Fruit fly (Drosophila melanogaster) whole organism, pupa: Measurements from ENCODE around the gene spg.

Experiments used
- CG10348 ChIP-seq: fragments of 200-800 bp; sonication (Bioruptor generic); IDR thresholded peaks from 2 replicates; pipeline ENCODE4 v1.3.6; 2022; ENCODE audit warnings: missing biosample characterization, missing genetic modification characterization
- CG12605 ChIP-seq: fragments of 200-800 bp; sonication (Bioruptor generic); IDR thresholded peaks from 2 replicates; pipeline ENCODE4 v1.3.6; 2022; ENCODE audit warnings: missing biosample characterization, missing genetic modification characterization
- CG13204 ChIP-seq: fragments of 200-800 bp; sonication (Bioruptor generic); optimal IDR thresholded peaks from 2 replicates; lab custom pipeline; 2018; ENCODE audit warnings: missing biosample characterization, mild to moderate bottlenecking, missing genetic modification characterization, moderate library complexity
- CG14655 ChIP-seq: fragments of 200-800 bp; sonication (Bioruptor generic); optimal IDR thresholded peaks from 3 replicates; lab custom pipeline; 2017; ENCODE audit warnings: mild to moderate bottlenecking, missing biosample characterization, missing genetic modification reagents, missing genetic modification characterization
- CG15710 ChIP-seq: fragments of 200-800 bp; sonication (Bioruptor generic); optimal IDR thresholded peaks from 2 replicates; lab custom pipeline; 2018; ENCODE audit warnings: missing biosample characterization, mild to moderate bottlenecking, missing genetic modification characterization, moderate library complexity
- CG17806 ChIP-seq: fragments of 200-800 bp; sonication (Bioruptor generic); optimal IDR thresholded peaks from 2 replicates; lab custom pipeline; 2018; ENCODE audit warnings: missing biosample characterization, mild to moderate bottlenecking, missing genetic modification characterization, moderate library complexity
- CG32121 ChIP-seq: fragments of 200-800 bp; sonication (Bioruptor generic); IDR thresholded peaks from 2 replicates; pipeline ENCODE4 v1.3.6; 2022; ENCODE audit warnings: missing biosample characterization, missing genetic modification characterization
- CG34367 ChIP-seq: fragments of 200-800 bp; sonication (Bioruptor generic); optimal IDR thresholded peaks from 2 replicates; lab custom pipeline; 2018; ENCODE audit warnings: missing biosample characterization, mild to moderate bottlenecking, missing genetic modification characterization
- CG4496 ChIP-seq: fragments of 200-800 bp; sonication (Bioruptor generic); IDR thresholded peaks from 3 replicates; pipeline ENCODE4 v1.3.6; 2022; ENCODE audit warnings: missing biosample characterization, missing genetic modification characterization
- CG8159 ChIP-seq: fragments of 200-800 bp; sonication (Bioruptor generic); optimal IDR thresholded peaks from 3 replicates; lab custom pipeline; 2018; ENCODE audit warnings: missing biosample characterization, mild to moderate bottlenecking, missing genetic modification characterization, moderate library complexity
- CG8301 ChIP-seq: fragments of 200-800 bp; sonication (Bioruptor generic); optimal IDR thresholded peaks from 2 replicates; lab custom pipeline; 2018; ENCODE audit warnings: missing biosample characterization, mild to moderate bottlenecking, missing genetic modification characterization
- CG9948 ChIP-seq: fragments of 200-800 bp; sonication (Bioruptor generic); optimal IDR thresholded peaks from 2 replicates; lab custom pipeline; 2018; ENCODE audit warnings: missing biosample characterization, mild to moderate bottlenecking, missing genetic modification characterization, moderate library complexity
- D1 ChIP-seq: fragments of 200-800 bp; sonication (Bioruptor generic); optimal IDR thresholded peaks from 2 replicates; lab custom pipeline; 2018; ENCODE audit warnings: missing biosample characterization, mild to moderate bottlenecking, missing genetic modification characterization, moderate library complexity
- EcR ChIP-seq: fragments of 200-800 bp; sonication (Bioruptor generic); optimal IDR thresholded peaks from 3 replicates; lab custom pipeline; 2019; ENCODE audit warnings: missing biosample characterization, missing genetic modification characterization, mild to moderate bottlenecking, moderate library complexity, missing genetic modification reagents
- Ets98B ChIP-seq: fragments of 200-800 bp; sonication (Bioruptor generic); IDR thresholded peaks from 2 replicates; pipeline ENCODE4 v1.3.6; 2022; ENCODE audit warnings: missing biosample characterization, missing genetic modification characterization
- Pif1A ChIP-seq: fragments of 200-800 bp; sonication (Bioruptor generic); optimal IDR thresholded peaks from 3 replicates; lab custom pipeline; 2016; ENCODE audit warnings: missing biosample characterization, missing genetic modification characterization
- Pif1B ChIP-seq: fragments of 200-800 bp; sonication (Bioruptor generic); optimal IDR thresholded peaks from 3 replicates; lab custom pipeline; 2016; ENCODE audit warnings: missing biosample characterization, missing genetic modification characterization
- Snoo ChIP-seq: fragments of 200-800 bp; sonication (Bioruptor generic); optimal IDR thresholded peaks from 3 replicates; lab custom pipeline; 2017; ENCODE audit warnings: missing biosample characterization, mild to moderate bottlenecking, missing genetic modification characterization, inconsistent platforms
- fd96Ca ChIP-seq: fragments of 200-800 bp; sonication (Bioruptor generic); IDR thresholded peaks from 3 replicates; pipeline ENCODE4 v1.3.6; 2022; ENCODE audit warnings: missing biosample characterization, missing genetic modification characterization
- gl ChIP-seq: fragments of 200-800 bp; sonication (Bioruptor generic); optimal IDR thresholded peaks from 2 replicates; lab custom pipeline; 2018; ENCODE audit warnings: missing biosample characterization, mild to moderate bottlenecking, missing genetic modification characterization
- rn ChIP-seq: fragments of 200-800 bp; sonication (Bioruptor generic); IDR thresholded peaks from 2 replicates; pipeline ENCODE4 v1.3.6; 2022; ENCODE audit warnings: missing biosample characterization, missing genetic modification characterization

The spg gene

dm6 chr3R:28819555-28820305, 25.3 kb upstream of the spg start, which contains the start of the genes CG1523 and CG1647:
Gene CG1523 (minus strand): TSS chr3R:28819668.
Gene CG1647 (plus strand): TSS chr3R:28820221.
- TF ChIP-seq CG32121 (GFP tag; lab: Robert Waterston, UW) (peak; percentile 31; the same call in 1 of the 2 replicates), Ets98B (GFP tag; lab: Robert Waterston, UW) (peak; percentile 49; the same call in 1 of the 2 replicates), CG15710 (tag; lab: Kevin White, UChicago) (peak; percentile 81), CG4496 (peak; percentile 55; the same call in 2 of the 3 replicates), CG12605 (GFP tag; lab: Robert Waterston, UW) (0 out of 2 replicates have a peak, but pooled peaks have one; percentile 17), CG13204 (GFP tag; lab: Kevin White, UChicago) (no peak), Pif1A (GFP tag; lab: Kevin White, UChicago) (no peak), EcR (GFP tag; lab: Kevin White, UChicago) (no peak), CG10348 (GFP tag; lab: Robert Waterston, UW) (peak; percentile 26; the same call in 1 of the 2 replicates), rn (GFP tag; lab: Robert Waterston, UW) (peak; percentile 35; the same call in 1 of the 2 replicates), CG14655 (GFP tag; lab: Kevin White, UChicago) (no peak), CG9948 (tag; lab: Kevin White, UChicago) (peak; percentile 61), gl (tag; lab: Kevin White, UChicago) (peak; percentile 12), Snoo (tag; lab: Kevin White, UChicago) (peak; percentile 56), fd96Ca (GFP tag; lab: Robert Waterston, UW) (peak; percentile 29; the same call in 1 of the 3 replicates), CG34367 (tag; lab: Kevin White, UChicago) (peak; percentile 71)

dm6 chr3R:28827222-28827621, 17.8 kb upstream of the spg start:
- TF ChIP-seq Snoo (tag; lab: Kevin White, UChicago) (no peak), CG4496 (no peak), EcR (GFP tag; lab: Kevin White, UChicago) (no peak), CG34367 (tag; lab: Kevin White, UChicago) (no peak), Pif1B (GFP tag; lab: Kevin White, UChicago) (no peak), CG8159 (tag; lab: Kevin White, UChicago) (no peak), Pif1A (GFP tag; lab: Kevin White, UChicago) (no peak), CG14655 (GFP tag; lab: Kevin White, UChicago) (no peak), fd96Ca (GFP tag; lab: Robert Waterston, UW) (no peak), gl (tag; lab: Kevin White, UChicago) (no peak), CG12605 (GFP tag; lab: Robert Waterston, UW) (no peak), CG9948 (tag; lab: Kevin White, UChicago) (no peak)

- TF ChIP-seq Ets98B (GFP tag; lab: Robert Waterston, UW) (no peak), D1 (no peak), CG9948 (tag; lab: Kevin White, UChicago) (no peak), CG10348 (GFP tag; lab: Robert Waterston, UW) (no peak), CG15710 (tag; lab: Kevin White, UChicago) (no peak)
- TF ChIP-seq, all 21 proteins: peak for 0
These were observed 15.6 kb upstream of the spg start for dm6 chr3R:28829328-28829916.

- TF ChIP-seq Pif1B (GFP tag; lab: Kevin White, UChicago) (no peak), gl (tag; lab: Kevin White, UChicago) (no peak), D1 (no peak), Snoo (tag; lab: Kevin White, UChicago) (peak; percentile 42), rn (GFP tag; lab: Robert Waterston, UW) (no peak), CG13204 (GFP tag; lab: Kevin White, UChicago) (no peak), CG12605 (GFP tag; lab: Robert Waterston, UW) (no peak), CG17806 (no peak)
These were observed 14.3 kb upstream of the spg start for dm6 chr3R:28830746-28831145.

- TF ChIP-seq fd96Ca (GFP tag; lab: Robert Waterston, UW) (0 out of 3 replicates have a peak, but pooled peaks have one; percentile 27), CG17806 (no peak), D1 (no peak), CG9948 (tag; lab: Kevin White, UChicago) (no peak)
These were observed 13.9 kb upstream of the spg start for dm6 chr3R:28831172-28831571.

- TF ChIP-seq CG9948 (tag; lab: Kevin White, UChicago): no peak
- no peak for TF ChIP-seq D1
- TF ChIP-seq EcR (GFP tag; lab: Kevin White, UChicago): no peak
- TF ChIP-seq CG34367 (tag; lab: Kevin White, UChicago): peak; percentile 48
- TF ChIP-seq rn (GFP tag; lab: Robert Waterston, UW): 0 out of 2 replicates have a peak, but pooled peaks have one; percentile 18
- TF ChIP-seq Snoo (tag; lab: Kevin White, UChicago): no peak
- TF ChIP-seq CG13204 (GFP tag; lab: Kevin White, UChicago): no peak
- peak; percentile 67; the same call in 2 of the 3 replicates for TF ChIP-seq CG4496
- TF ChIP-seq Pif1A (GFP tag; lab: Kevin White, UChicago): no peak
- peak; percentile 25; the same call in 1 of the 2 replicates for TF ChIP-seq CG32121 (GFP tag; lab: Robert Waterston, UW)
- peak; percentile 22 for TF ChIP-seq CG17806
- TF ChIP-seq CG12605 (GFP tag; lab: Robert Waterston, UW): peak; percentile 50
- TF ChIP-seq CG10348 (GFP tag; lab: Robert Waterston, UW): no peak
- no peak for TF ChIP-seq CG14655 (GFP tag; lab: Kevin White, UChicago)
- TF ChIP-seq fd96Ca (GFP tag; lab: Robert Waterston, UW): no peak; the same call in 1 of the 3 replicates
- peak; percentile 4 for TF ChIP-seq CG8301 (tag; lab: Kevin White, UChicago)
- peak; percentile 67 for TF ChIP-seq Ets98B (GFP tag; lab: Robert Waterston, UW)
- TF ChIP-seq CG8159 (tag; lab: Kevin White, UChicago): peak; percentile 19
- TF ChIP-seq CG15710 (tag; lab: Kevin White, UChicago): peak; percentile 53
- TF ChIP-seq gl (tag; lab: Kevin White, UChicago): peak; percentile 46
- peak; percentile 16 for TF ChIP-seq Pif1B (GFP tag; lab: Kevin White, UChicago)
These were observed 13.3 kb upstream of the spg start, which contains the start of gene WASp for dm6 chr3R:28831626-28832267. Gene WASp (minus strand): TSS chr3R:28832024.
